Worm (Caenorhabditis elegans): ENCODE data around the gene ZK1307.8.

ZK1307.8 gene

ce11 chrII:9617039-9617901, 7.1 kb upstream of the ZK1307.8 start, which contains the start of gene hal-3 (continued):
- TF ChIP-seq hmg-1.1 (GFP tag; IDR thresholded peaks at IDR 0.05) (peak; percentile 14; the same call in 1 of the 2 replicates), hif-1 (tag; optimal IDR thresholded peaks at IDR 0.05) (peak in 1 of 2 experiments; percentile 18)

- TF ChIP-seq lin-15B (tag; optimal IDR thresholded peaks at IDR 0.05) (peak; percentile 12), nhr-41 (GFP tag; IDR thresholded peaks at IDR 0.05) (no peak), dmd-6 (GFP tag; IDR thresholded peaks at IDR 0.05) (peak; percentile 19; the same call in 1 of the 2 replicates), ceh-44 (GFP tag; IDR thresholded peaks at IDR 0.05) (0 out of 2 replicates have a peak, but pooled peaks have one; percentile 7), nhr-25 (tag; optimal IDR thresholded peaks at IDR 0.05; ENCODE audit: borderline replicate concordance, insufficient read depth) (no peak), hif-1 (tag; optimal IDR thresholded peaks at IDR 0.05) (no peak), fos-1 (tag; optimal IDR thresholded peaks at IDR 0.05) (peak; percentile 27), nhr-77 (tag; optimal IDR thresholded peaks at IDR 0.05) (no peak), nhr-10 (tag; optimal IDR thresholded peaks at IDR 0.05) (no peak), madf-5 (GFP tag; IDR thresholded peaks at IDR 0.05) (no peak), duxl-1 (tag; optimal IDR thresholded peaks at IDR 0.05; ENCODE audit: poor library complexity) (peak; percentile 10), lin-38 (GFP tag; IDR thresholded peaks at IDR 0.05) (no peak), fkh-10 (GFP tag; optimal IDR thresholded peaks at IDR 0.05) (no peak), nhr-6 (tag; optimal IDR thresholded peaks at IDR 0.05) (no peak), unc-39 (tag; optimal IDR thresholded peaks at IDR 0.05) (no peak), Y5F2A.4 (GFP tag; optimal IDR thresholded peaks at IDR 0.05) (no peak), aha-1 (tag) (peak; percentile 76), ctbp-1 (GFP tag; IDR thresholded peaks at IDR 0.05) (no peak)
Observed at ce11 chrII:9617902-9618245, 6.5 kb upstream of the ZK1307.8 start.

- no peak for TF ChIP-seq tag-97 (GFP tag; IDR thresholded peaks at IDR 0.05)
- no peak for TF ChIP-seq F37D6.2 (tag; optimal IDR thresholded peaks at IDR 0.05)
- 0 out of 2 replicates have a peak, but pooled peaks have one; percentile 32 for TF ChIP-seq Y75B8A.6 (GFP tag; IDR thresholded peaks at IDR 0.05)
- TF ChIP-seq daf-8 (GFP tag; IDR thresholded peaks at IDR 0.05) = no peak
- TF ChIP-seq aly-2 (tag; optimal IDR thresholded peaks at IDR 0.05) = no peak
- no peak for TF ChIP-seq nhr-10 (tag; optimal IDR thresholded peaks at IDR 0.05)
- no peak for TF ChIP-seq Y48G9A.11 (GFP tag; IDR thresholded peaks at IDR 0.05)
- TF ChIP-seq fkh-10 (GFP tag; optimal IDR thresholded peaks at IDR 0.05) = no peak
- no peak for TF ChIP-seq F44E2.7 (GFP tag; IDR thresholded peaks at IDR 0.05)
- no peak for TF ChIP-seq F10B5.3 (tag; optimal IDR thresholded peaks at IDR 0.05)
- TF ChIP-seq lim-7 (GFP tag; IDR thresholded peaks at IDR 0.05) = peak; percentile 31; the same call in 1 of the 2 replicates
Observed at ce11 chrII:9618759-9619158, 5.7 kb upstream of the ZK1307.8 start.

ce11 chrII:9619402-9619862, 5.0 kb upstream of the ZK1307.8 start:
- peak; percentile 66 for TF ChIP-seq dve-1 (tag; optimal IDR thresholded peaks at IDR 0.05; ENCODE audit: insufficient read depth)
- peak; percentile 92 for TF ChIP-seq hlh-11 (tag; optimal IDR thresholded peaks at IDR 0.05)
- peak; percentile 22 for TF ChIP-seq ceh-28 (tag; optimal IDR thresholded peaks at IDR 0.05)
- peak; percentile 2 for TF ChIP-seq ama-1 (optimal IDR thresholded peaks at IDR 0.05)
- TF ChIP-seq pqm-1 (tag; optimal IDR thresholded peaks at IDR 0.05) = peak; percentile 41
- TF ChIP-seq T20F7.1 (GFP tag; optimal IDR thresholded peaks at IDR 0.05) = peak; percentile 43
- TF ChIP-seq mxl-3 (GFP tag; optimal IDR thresholded peaks at IDR 0.05) = peak; percentile 94
- no peak for TF ChIP-seq nhr-42 (GFP tag; IDR thresholded peaks at IDR 0.05)
- no peak for TF ChIP-seq nhr-25 (tag; optimal IDR thresholded peaks at IDR 0.05; ENCODE audit: borderline replicate concordance, insufficient read depth)
- TF ChIP-seq tra-1 (GFP tag; IDR thresholded peaks at IDR 0.05) = peak; percentile 53
- TF ChIP-seq mes-2 (tag; optimal IDR thresholded peaks at IDR 0.05; ENCODE audit: poor library complexity, severe bottlenecking) = peak; percentile 39
- 0 out of 2 replicates have a peak, but pooled peaks have one; percentile 18 for TF ChIP-seq saeg-2 (GFP tag; IDR thresholded peaks at IDR 0.05)
- TF ChIP-seq pha-4 (GFP tag; IDR thresholded peaks at IDR 0.05) = peak; percentile 66
- TF ChIP-seq pha-4 (tag; optimal IDR thresholded peaks at IDR 0.05) = peak; percentile 18
- TF ChIP-seq lim-7 (GFP tag; IDR thresholded peaks at IDR 0.05) = no peak
- TF ChIP-seq spr-1 (tag; optimal IDR thresholded peaks at IDR 0.05) = peak; percentile 24
- TF ChIP-seq T26A8.4 (GFP tag; IDR thresholded peaks at IDR 0.05) = peak; percentile 33
- peak; percentile 1 for TF ChIP-seq nhr-102 (tag; optimal IDR thresholded peaks at IDR 0.05)
- TF ChIP-seq nhr-28 (tag; optimal IDR thresholded peaks at IDR 0.05) = peak; percentile 93

Data from whole organism, L4 larva.